Fruit fly (Drosophila melanogaster): ENCODE data around the gene Sarm.

Sarm gene

dm6 chr3L:8018665-8019070 lies 45.0 kb upstream of the Sarm start (continued):
- TF ChIP-seq CG9437 (GFP tag; optimal IDR thresholded peaks at IDR 0.05) (no peak), CG9609 (GFP tag; optimal IDR thresholded peaks at IDR 0.05) (no peak), Dek (tag; optimal IDR thresholded peaks at IDR 0.05) (peak; percentile 19), btn (GFP tag; optimal IDR thresholded peaks at IDR 0.05) (no peak), CG2116 (GFP tag; optimal IDR thresholded peaks at IDR 0.05) (no peak), lmd (GFP tag; IDR thresholded peaks at IDR 0.05) (no peak), nau (GFP tag; optimal IDR thresholded peaks at IDR 0.05) (peak; percentile 23), CG2889 (GFP tag; IDR thresholded peaks at IDR 0.05) (no peak), Adf1 (GFP tag; IDR thresholded peaks at IDR 0.05) (no peak), sc (optimal IDR thresholded peaks at IDR 0.05) (no peak), sc (GFP tag; optimal IDR thresholded peaks at IDR 0.05) (peak; percentile 14), Awh (GFP tag; IDR thresholded peaks at IDR 0.05) (no peak), esg (GFP tag; conservative IDR thresholded peaks at IDR 0.05) (no peak), CG10209 (GFP tag; optimal IDR thresholded peaks at IDR 0.05) (peak; percentile 6), CG32772 (GFP tag; IDR thresholded peaks at IDR 0.05) (no peak), HLH54F (GFP tag; optimal IDR thresholded peaks at IDR 0.05) (no peak), sqz (GFP tag; optimal IDR thresholded peaks at IDR 0.05) (peak; percentile 41), CrebB (tag; optimal IDR thresholded peaks at IDR 0.05) (peak; percentile 30), CG13424 (tag; optimal IDR thresholded peaks at IDR 0.05) (peak; percentile 42), B-H1 (GFP tag; IDR thresholded peaks at IDR 0.05) (no peak), Fer1 (GFP tag; optimal IDR thresholded peaks at IDR 0.05) (peak; percentile 33), BtbVII (GFP tag; optimal IDR thresholded peaks at IDR 0.05) (peak; percentile 34), Stat92E (GFP tag; optimal IDR thresholded peaks at IDR 0.05) (peak in 1 of 3 experiments; percentile 41), CG14050 (GFP tag; IDR thresholded peaks at IDR 0.05) (no peak), bigmax (GFP tag; optimal IDR thresholded peaks at IDR 0.05) (no peak), CG8765 (GFP tag; IDR thresholded peaks at IDR 0.05) (no peak), CG1024 (GFP tag; IDR thresholded peaks at IDR 0.05) (no peak), Hmx (GFP tag; optimal IDR thresholded peaks at IDR 0.05) (no peak), CG12219 (GFP tag; optimal IDR thresholded peaks at IDR 0.05) (peak; percentile 48), CG9797 (GFP tag; optimal IDR thresholded peaks at IDR 0.05) (no peak), CG33557 (GFP tag; optimal IDR thresholded peaks at IDR 0.05) (peak; percentile 44), ab (GFP tag; optimal IDR thresholded peaks at IDR 0.05) (no peak), CG7786 (GFP tag; optimal IDR thresholded peaks at IDR 0.05) (no peak), trem (tag; optimal IDR thresholded peaks at IDR 0.05) (no peak), Vsx1 (GFP tag; optimal IDR thresholded peaks at IDR 0.05) (peak; percentile 58), odd (GFP tag; optimal IDR thresholded peaks at IDR 0.05) (peak; percentile 69), CG17912 (GFP tag; optimal IDR thresholded peaks at IDR 0.05) (peak; percentile 73), Nf-YC (tag; optimal IDR thresholded peaks at IDR 0.05) (no peak), Med (GFP tag) (peak; percentile 29), CG17568 (GFP tag; optimal IDR thresholded peaks at IDR 0.05) (peak; percentile 56), repo (GFP tag; optimal IDR thresholded peaks at IDR 0.05) (no peak), D19A (tag; optimal IDR thresholded peaks at IDR 0.05) (peak; percentile 4), wdn (GFP tag; IDR thresholded peaks at IDR 0.05) (no peak), pb (GFP tag; optimal IDR thresholded peaks at IDR 0.05) (no peak), Lhr (GFP tag; optimal IDR thresholded peaks at IDR 0.05) (no peak), jing (GFP tag; optimal IDR thresholded peaks at IDR 0.05) (no peak), sim (GFP tag; IDR thresholded peaks at IDR 0.05) (no peak), CG15514 (GFP tag; optimal IDR thresholded peaks at IDR 0.05) (no peak), luna (GFP tag; optimal IDR thresholded peaks at IDR 0.05) (no peak), CG7271 (tag; optimal IDR thresholded peaks at IDR 0.05) (no peak), CG11723 (GFP tag; optimal IDR thresholded peaks at IDR 0.05) (peak; percentile 23), cas (GFP tag; IDR thresholded peaks at IDR 0.05) (no peak)

Data from whole organism, embryonic.